Worm (Caenorhabditis elegans): ENCODE results near the gene cest-4.

DNA sequence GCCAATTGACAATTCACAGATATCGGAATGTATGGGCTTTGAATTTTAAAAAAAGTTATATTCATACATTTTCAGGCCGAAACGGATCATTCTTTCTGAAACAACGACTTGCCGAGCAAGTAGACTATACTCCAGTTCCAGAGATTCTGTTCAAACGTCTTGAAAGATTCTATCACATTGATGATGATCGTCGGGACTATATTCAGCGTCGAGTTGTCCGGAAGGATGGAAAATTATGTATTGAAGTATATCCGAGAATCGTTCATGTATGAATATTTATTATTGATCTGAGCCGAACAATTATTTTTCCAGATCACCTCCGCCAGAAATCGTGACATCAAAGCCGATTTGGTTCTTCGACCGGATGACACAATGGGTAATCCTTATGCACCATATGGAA lies 44.5 kb downstream of the cest-4 start:
- TF ChIP-seq ama-1 (optimal IDR thresholded peaks at IDR 0.05) (no peak), sea-1 (GFP tag; conservative IDR thresholded peaks at IDR 0.05) (no peak), tra-4 (tag; optimal IDR thresholded peaks at IDR 0.05) (no peak), ceh-13 (GFP tag; optimal IDR thresholded peaks at IDR 0.05) (no peak), aly-1 (tag; optimal IDR thresholded peaks at IDR 0.05) (no peak), B0310.2 (tag; optimal IDR thresholded peaks at IDR 0.05) (no peak), flt-1 (GFP tag; IDR thresholded peaks at IDR 0.05) (no peak), ceh-36 (tag; optimal IDR thresholded peaks at IDR 0.05) (no peak), hmbx-1 (tag; optimal IDR thresholded peaks at IDR 0.05) (no peak), pes-1 (GFP tag; IDR thresholded peaks at IDR 0.05) (no peak), ets-7 (tag; optimal IDR thresholded peaks at IDR 0.05) (no peak), hmg-4 (GFP tag; optimal IDR thresholded peaks at IDR 0.05) (no peak), scrt-1 (GFP tag; IDR thresholded peaks at IDR 0.05) (no peak)
